Fruit fly (Drosophila melanogaster) whole organism, embryonic: ENCODE data around the gene Der-2.

ENCODE experiments used
- Antp ChIP-seq: fragments of 200-800 bp; sonication (Bioruptor generic); optimal IDR thresholded peaks from 3 replicates; lab custom pipeline; 2016; ENCODE audit warnings: missing biosample characterization, missing genetic modification characterization
- Atf-2 ChIP-seq: fragments of 200-800 bp; sonication (Bioruptor generic); optimal IDR thresholded peaks from 2 replicates; lab custom pipeline; 2016; ENCODE audit warnings: missing biosample characterization, missing genetic modification characterization
- B-H1 ChIP-seq: fragments of 200-800 bp; sonication (Bioruptor generic); IDR thresholded peaks from 3 replicates; pipeline ENCODE4 v1.3.6; 2022; ENCODE audit warnings: missing biosample characterization, missing genetic modification characterization
- Bteb2 ChIP-seq: fragments of 200-800 bp; sonication (Bioruptor generic); optimal IDR thresholded peaks from 2 replicates; lab custom pipeline; 2016; ENCODE audit warnings: missing biosample characterization, missing genetic modification characterization
- CG10565 ChIP-seq: fragments of 200-800 bp; sonication (Bioruptor generic); optimal IDR thresholded peaks from 3 replicates; lab custom pipeline; 2016; ENCODE audit warnings: missing biosample characterization, mild to moderate bottlenecking, missing genetic modification characterization
- CG12104 ChIP-seq: fragments of 200-800 bp; sonication (Bioruptor generic); optimal IDR thresholded peaks from 3 replicates; lab custom pipeline; 2016; ENCODE audit warnings: missing biosample characterization, missing genetic modification characterization
- CG12155 ChIP-seq: fragments of 200-800 bp; sonication (Bioruptor generic); optimal IDR thresholded peaks from 3 replicates; lab custom pipeline; 2016; ENCODE audit warnings: missing biosample characterization, missing genetic modification characterization
- CG13424 ChIP-seq: fragments of 200-800 bp; sonication (Bioruptor generic); optimal IDR thresholded peaks from 2 replicates; lab custom pipeline; 2019; ENCODE audit warnings: missing biosample characterization, mild to moderate bottlenecking, missing genetic modification characterization, moderate library complexity
- CG14441 ChIP-seq: fragments of 200-800 bp; sonication (Bioruptor generic); IDR thresholded peaks from 2 replicates; pipeline ENCODE4 v1.3.6; 2022; ENCODE audit warnings: missing biosample characterization, missing genetic modification characterization
- CG15601 ChIP-seq: fragments of 200-800 bp; sonication (Bioruptor generic); optimal IDR thresholded peaks from 3 replicates; lab custom pipeline; 2019; ENCODE audit warnings: missing biosample characterization, mild to moderate bottlenecking, missing genetic modification characterization, moderate library complexity
- CG15696 ChIP-seq: fragments of 200-800 bp; sonication (Bioruptor generic); optimal IDR thresholded peaks from 2 replicates; lab custom pipeline; 2019; ENCODE audit warnings: missing biosample characterization, mild to moderate bottlenecking, missing genetic modification characterization, moderate library complexity
- CG1602 ChIP-seq: fragments of 200-800 bp; sonication (Bioruptor generic); optimal IDR thresholded peaks from 3 replicates; lab custom pipeline; 2016; ENCODE audit warnings: missing biosample characterization, missing genetic modification characterization
- CG16813 ChIP-seq: fragments of 200-800 bp; sonication (Bioruptor generic); IDR thresholded peaks from 3 replicates; pipeline ENCODE4 v1.3.6; 2022; ENCODE audit warnings: missing biosample characterization, missing genetic modification characterization; ENCODE audit not compliant: partially characterized antibody
- CG17802 ChIP-seq: fragments of 200-800 bp; sonication (Bioruptor generic); optimal IDR thresholded peaks from 2 replicates; lab custom pipeline; 2018; ENCODE audit warnings: missing biosample characterization, mild to moderate bottlenecking, missing genetic modification characterization, moderate library complexity
- CG18764 ChIP-seq: fragments of 200-800 bp; sonication (Bioruptor generic); optimal IDR thresholded peaks from 3 replicates; lab custom pipeline; 2016; ENCODE audit warnings: missing biosample characterization, missing genetic modification characterization
- CG3163 ChIP-seq: fragments of 200-800 bp; sonication (Bioruptor generic); optimal IDR thresholded peaks from 3 replicates; lab custom pipeline; 2016; ENCODE audit warnings: missing biosample characterization, missing genetic modification characterization
- CG32532 ChIP-seq: fragments of 200-800 bp; sonication (Bioruptor generic); IDR thresholded peaks from 2 replicates; pipeline ENCODE4 v1.3.6; 2022; ENCODE audit warnings: missing biosample characterization, missing genetic modification characterization
- CG33213 ChIP-seq: fragments of 200-800 bp; sonication (Bioruptor generic); optimal IDR thresholded peaks from 3 replicates; lab custom pipeline; 2016; ENCODE audit warnings: missing biosample characterization, missing genetic modification characterization
- CG6654 ChIP-seq: fragments of 200-800 bp; sonication (Bioruptor generic); optimal IDR thresholded peaks from 2 replicates; lab custom pipeline; 2017; ENCODE audit warnings: missing biosample characterization, mild to moderate bottlenecking, missing genetic modification characterization
- CG7963 ChIP-seq: fragments of 200-800 bp; sonication (Bioruptor generic); IDR thresholded peaks from 3 replicates; pipeline ENCODE4 v1.3.6; 2022; ENCODE audit warnings: missing biosample characterization, missing genetic modification characterization; ENCODE audit not compliant: partially characterized antibody
- CG8089 ChIP-seq: fragments of 200-800 bp; sonication (Bioruptor generic); optimal IDR thresholded peaks from 3 replicates; lab custom pipeline; 2016; ENCODE audit warnings: missing biosample characterization, missing genetic modification characterization
- Camta ChIP-seq: fragments of 200-800 bp; sonication (Bioruptor generic); optimal IDR thresholded peaks from 2 replicates; lab custom pipeline; 2016; ENCODE audit warnings: missing biosample characterization, missing genetic modification characterization
- CoRest ChIP-seq: fragments of 200-800 bp; sonication (Bioruptor generic); optimal IDR thresholded peaks from 3 replicates; lab custom pipeline; 2018; ENCODE audit warnings: missing biosample characterization, mild to moderate bottlenecking, missing genetic modification characterization, moderate library complexity
- Dfd ChIP-seq, 2 experiments: fragments of >200 bp; optimal IDR thresholded peaks; 2 replicates each; lab custom pipeline; 2017; ENCODE audit warnings: missing biosample characterization in 2 of 2, missing genetic modification characterization in 2 of 2
- HHEX ChIP-seq: fragments of 200-800 bp; sonication (Bioruptor generic); optimal IDR thresholded peaks from 3 replicates; lab custom pipeline; 2017; ENCODE audit warnings: missing biosample characterization, mild to moderate bottlenecking, missing genetic modification characterization, missing genetic modification reagents
- HLH54F ChIP-seq: fragments of 200-800 bp; sonication (Bioruptor generic); optimal IDR thresholded peaks from 3 replicates; lab custom pipeline; 2016; ENCODE audit warnings: missing biosample characterization, missing genetic modification characterization
- NFAT ChIP-seq: fragments of 200-800 bp; sonication (Bioruptor generic); IDR thresholded peaks from 2 replicates; pipeline ENCODE4 v1.3.6; 2022; ENCODE audit warnings: missing biosample characterization, missing genetic modification characterization
- Oli ChIP-seq: fragments of 200-800 bp; sonication (Bioruptor generic); optimal IDR thresholded peaks from 2 replicates; lab custom pipeline; 2018; ENCODE audit warnings: missing biosample characterization, mild to moderate bottlenecking, missing genetic modification characterization, moderate library complexity
- Sox100B ChIP-seq: fragments of 200-800 bp; sonication (Bioruptor generic); optimal IDR thresholded peaks from 3 replicates; lab custom pipeline; 2018; ENCODE audit warnings: missing biosample characterization, mild to moderate bottlenecking, missing genetic modification characterization
- Sox102F ChIP-seq: fragments of 200-800 bp; sonication (Bioruptor generic); optimal IDR thresholded peaks from 2 replicates; lab custom pipeline; 2018; ENCODE audit warnings: missing biosample characterization, mild to moderate bottlenecking, missing genetic modification characterization, moderate library complexity
- Tbp ChIP-seq: fragments of >200 bp; optimal IDR thresholded peaks from 2 replicates; lab custom pipeline; 2018; ENCODE audit warnings: missing biosample characterization, missing genetic modification characterization
- Usf ChIP-seq: fragments of 200-800 bp; sonication (Bioruptor generic); optimal IDR thresholded peaks from 2 replicates; lab custom pipeline; 2017; ENCODE audit warnings: missing genotype, missing biosample characterization, missing genetic modification characterization
- ac ChIP-seq: fragments of 200-800 bp; sonication (Bioruptor generic); optimal IDR thresholded peaks from 3 replicates; lab custom pipeline; 2017; ENCODE audit warnings: missing biosample characterization, mild to moderate bottlenecking, missing genetic modification characterization
- cato ChIP-seq: fragments of 200-800 bp; sonication (Bioruptor generic); optimal IDR thresholded peaks from 2 replicates; lab custom pipeline; 2016; ENCODE audit warnings: missing biosample characterization, missing genetic modification characterization, borderline replicate concordance
- emc ChIP-seq: fragments of 200-800 bp; sonication (Bioruptor generic); optimal IDR thresholded peaks from 2 replicates; lab custom pipeline; 2016; ENCODE audit warnings: missing biosample characterization, missing genetic modification characterization
- en ChIP-seq: fragments of 200-800 bp; sonication (Bioruptor generic); optimal IDR thresholded peaks from 2 replicates; lab custom pipeline; 2016; ENCODE audit warnings: missing biosample characterization, missing genetic modification characterization
- ftz-f1 ChIP-seq: fragments of 200-800 bp; sonication (Bioruptor generic); optimal IDR thresholded peaks from 2 replicates; lab custom pipeline; 2016; ENCODE audit warnings: missing biosample characterization, missing genetic modification characterization
- hkb ChIP-seq, 2 experiments: fragments of 200-800 bp in 1 of 2; fragments of >200 bp in 1 of 2; sonication (Bioruptor generic) in 1 of 2; IDR thresholded peaks in 1 of 2; optimal IDR thresholded peaks in 1 of 2; 2 replicates each; pipeline versions ENCODE4 v1.3.6 to Lab custom; 2017 to 2022; ENCODE audit warnings: missing biosample characterization in 1 of 2, missing genetic modification characterization in 1 of 2
- nerfin-1 ChIP-seq: fragments of 200-800 bp; sonication (Bioruptor generic); optimal IDR thresholded peaks from 3 replicates; lab custom pipeline; 2019; ENCODE audit warnings: missing biosample characterization, mild to moderate bottlenecking, missing genetic modification characterization, moderate library complexity
- nmo ChIP-seq: fragments of 200-800 bp; sonication (Bioruptor generic); optimal IDR thresholded peaks from 2 replicates; lab custom pipeline; 2018; ENCODE audit warnings: missing biosample characterization, mild to moderate bottlenecking, missing genetic modification characterization, moderate library complexity
- odd ChIP-seq: fragments of 200-800 bp; sonication (Bioruptor generic); optimal IDR thresholded peaks from 2 replicates; lab custom pipeline; 2017; ENCODE audit warnings: missing biosample characterization, mild to moderate bottlenecking, missing genetic modification characterization
- onecut ChIP-seq: fragments of 200-800 bp; sonication (Bioruptor generic); IDR thresholded peaks from 2 replicates; pipeline ENCODE4 v1.3.6; 2022; ENCODE audit warnings: missing biosample characterization, missing genetic modification characterization
- pnt ChIP-seq: fragments of 200-800 bp; sonication (Bioruptor generic); optimal IDR thresholded peaks from 3 replicates; lab custom pipeline; 2016; ENCODE audit warnings: missing biosample characterization, missing genetic modification characterization
- repo ChIP-seq: fragments of 200-800 bp; sonication (Bioruptor generic); optimal IDR thresholded peaks from 2 replicates; lab custom pipeline; 2016; ENCODE audit warnings: missing biosample characterization, missing genetic modification characterization
- run ChIP-seq: fragments of 200-800 bp; sonication (Bioruptor generic); optimal IDR thresholded peaks from 3 replicates; lab custom pipeline; 2018; ENCODE audit warnings: missing biosample characterization, mild to moderate bottlenecking, missing genetic modification characterization
- sc ChIP-seq, 3 experiments: fragments of >200 bp in 2 of 3; fragments of 200-800 bp in 1 of 3; sonication (Bioruptor generic) in 1 of 3; optimal IDR thresholded peaks; 2 replicates in 2 of 3; 3 replicates in 1 of 3; lab custom pipeline; 2017; ENCODE audit warnings: mild to moderate bottlenecking in 1 of 3, missing biosample characterization in 1 of 3, missing genetic modification characterization in 1 of 3, missing genetic modification reagents in 1 of 3
- seq ChIP-seq: fragments of 200-800 bp; sonication (Bioruptor generic); IDR thresholded peaks from 2 replicates; pipeline ENCODE4 v1.3.6; 2022; ENCODE audit warnings: missing biosample characterization, missing genetic modification characterization
- sisA ChIP-seq: fragments of 200-800 bp; sonication (Bioruptor generic); IDR thresholded peaks from 2 replicates; pipeline ENCODE4 v1.3.6; 2022; ENCODE audit warnings: missing biosample characterization, missing genetic modification characterization
- tio ChIP-seq: fragments of 200-800 bp; sonication (Bioruptor generic); optimal IDR thresholded peaks from 2 replicates; lab custom pipeline; 2017; ENCODE audit warnings: missing biosample characterization, missing genetic modification characterization, inconsistent platforms
- toy ChIP-seq: fragments of 200-800 bp; sonication (Bioruptor generic); IDR thresholded peaks from 2 replicates; pipeline ENCODE4 v1.3.6; 2022; ENCODE audit warnings: missing biosample characterization, missing genetic modification characterization
- tup ChIP-seq: fragments of 200-800 bp; sonication (Bioruptor generic); optimal IDR thresholded peaks from 2 replicates; lab custom pipeline; 2016; ENCODE audit warnings: missing biosample characterization, mild to moderate bottlenecking, missing genetic modification characterization, moderate library complexity

Gene Der-2

dm6 chr3R:16453597-16453996 is 30.4 kb downstream of the Der-2 start, which contains the start of gene Pak3 (continued):
- TF ChIP-seq CG15696 (tag; lab: Kevin White, UChicago): no peak
- no peak for TF ChIP-seq Atf-2 (GFP tag; lab: Kevin White, UChicago)
- no peak for TF ChIP-seq CG12155
- TF ChIP-seq onecut (GFP tag; lab: Robert Waterston, UW): no peak
- no peak for TF ChIP-seq CG15601 (tag; lab: Kevin White, UChicago)
- no peak for TF ChIP-seq NFAT (GFP tag; lab: Robert Waterston, UW)
- no peak for TF ChIP-seq Camta (GFP tag; lab: Kevin White, UChicago)
- TF ChIP-seq nerfin-1 (tag; lab: Kevin White, UChicago): no peak
- no peak for TF ChIP-seq toy (GFP tag; lab: Robert Waterston, UW)
- no peak for TF ChIP-seq CG14441 (GFP tag; lab: Robert Waterston, UW)
- no peak for TF ChIP-seq emc (GFP tag; lab: Kevin White, UChicago)
- peak; percentile 68; the same call in 2 of the 3 replicates for TF ChIP-seq CG7963 (GFP tag; lab: Robert Waterston, UW)
- TF ChIP-seq run (tag; lab: Kevin White, UChicago): no peak
- TF ChIP-seq cato: no peak
- no peak for TF ChIP-seq Sox102F
- TF ChIP-seq CG13424: no peak
- no peak for TF ChIP-seq CG6654
- TF ChIP-seq Usf (GFP tag; lab: Kevin White, UChicago): no peak
- TF ChIP-seq CG16813 (GFP tag; lab: Robert Waterston, UW): peak; percentile 63
- no peak for TF ChIP-seq Oli (tag; lab: Kevin White, UChicago)
- TF ChIP-seq CG17802: no peak
- no peak for TF ChIP-seq seq (GFP tag; lab: Robert Waterston, UW)
- TF ChIP-seq en (GFP tag; lab: Kevin White, UChicago): no peak
- no peak for TF ChIP-seq ftz-f1 (GFP tag; lab: Kevin White, UChicago)
- TF ChIP-seq CG18764 (GFP tag; lab: Kevin White, UChicago): no peak
- TF ChIP-seq CG32532 (GFP tag; lab: Robert Waterston, UW): no peak
- no peak for TF ChIP-seq HHEX (GFP tag; lab: Kevin White, UChicago)
- no peak for TF ChIP-seq tup
- no peak for TF ChIP-seq CG10565
- TF ChIP-seq pnt: no peak
- TF ChIP-seq CG12104: no peak
- TF ChIP-seq odd (GFP tag; lab: Kevin White, UChicago): no peak
- TF ChIP-seq B-H1 (GFP tag; lab: Robert Waterston, UW): no peak
- no peak for TF ChIP-seq Antp (GFP tag; lab: Kevin White, UChicago)
- no peak for TF ChIP-seq hkb (optimal IDR thresholded peaks at IDR 0.05; lab: Kevin White, UChicago)
- no peak for TF ChIP-seq hkb (GFP tag; IDR thresholded peaks at IDR 0.05; lab: Robert Waterston, UW)
- no peak for TF ChIP-seq CG3163 (GFP tag; lab: Kevin White, UChicago)
- TF ChIP-seq CG33213 (GFP tag; lab: Kevin White, UChicago): no peak
- no peak for TF ChIP-seq Bteb2 (GFP tag; lab: Kevin White, UChicago)
- TF ChIP-seq Tbp (GFP tag; lab: Kevin White, UChicago): no peak
- peak; percentile 49 for TF ChIP-seq nmo (GFP tag; lab: Kevin White, UChicago)
- no peak for TF ChIP-seq Dfd (GFP tag; optimal IDR thresholded peaks at IDR 0.05; lab: Kevin White, UChicago)
- TF ChIP-seq sc (optimal IDR thresholded peaks at IDR 0.05; lab: Kevin White, UChicago): no peak
- no peak for TF ChIP-seq sc (GFP tag; optimal IDR thresholded peaks at IDR 0.05; lab: Kevin White, UChicago)
- TF ChIP-seq HLH54F (GFP tag; lab: Kevin White, UChicago): no peak
- no peak for TF ChIP-seq sisA (GFP tag; lab: Robert Waterston, UW)
- TF ChIP-seq tio (GFP tag; lab: Kevin White, UChicago): no peak
- TF ChIP-seq CG1602 (GFP tag; lab: Kevin White, UChicago): no peak
- TF ChIP-seq repo (GFP tag; lab: Kevin White, UChicago): no peak
- TF ChIP-seq CoRest (tag; lab: Kevin White, UChicago): peak; percentile 45
- no peak for TF ChIP-seq Sox100B (GFP tag; lab: Kevin White, UChicago)
- no peak for TF ChIP-seq CG8089 (GFP tag; lab: Kevin White, UChicago)
- no peak for TF ChIP-seq ac (GFP tag; lab: Kevin White, UChicago)
